Fruit fly (Drosophila melanogaster) whole organism, embryonic: ENCODE measurements around the gene Vha36-3.

Experiments used
- CG10366 ChIP-seq: fragments of 200-800 bp; sonication (Bioruptor generic); IDR thresholded peaks from 2 replicates; pipeline ENCODE4 v1.3.6; 2022; ENCODE audit warnings: missing biosample characterization, missing genetic modification characterization
- CG11456 ChIP-seq: fragments of 200-800 bp; sonication (Bioruptor generic); IDR thresholded peaks from 3 replicates; pipeline ENCODE4 v1.3.6; 2022; ENCODE audit warnings: missing biosample characterization, missing genetic modification characterization
- CG13123 ChIP-seq: fragments of 200-800 bp; sonication (Bioruptor generic); optimal IDR thresholded peaks from 2 replicates; lab custom pipeline; 2016; ENCODE audit warnings: missing biosample characterization, missing genetic modification characterization
- CG13287 ChIP-seq: fragments of 200-800 bp; sonication (Bioruptor generic); IDR thresholded peaks from 2 replicates; pipeline ENCODE4 v1.3.6; 2022; ENCODE audit warnings: missing biosample characterization, missing genetic modification characterization; ENCODE audit not compliant: partially characterized antibody
- CG14667 ChIP-seq: fragments of 200-800 bp; sonication (Bioruptor generic); IDR thresholded peaks from 2 replicates; pipeline ENCODE4 v1.3.6; 2022; ENCODE audit warnings: missing biosample characterization, missing genetic modification characterization
- CG15073 ChIP-seq: fragments of 200-800 bp; sonication (Bioruptor generic); optimal IDR thresholded peaks from 2 replicates; lab custom pipeline; 2016; ENCODE audit warnings: missing biosample characterization, missing genetic modification characterization
- CG15479 ChIP-seq: fragments of 200-800 bp; sonication (Bioruptor generic); optimal IDR thresholded peaks from 3 replicates; lab custom pipeline; 2019; ENCODE audit warnings: missing biosample characterization, mild to moderate bottlenecking, missing genetic modification characterization, moderate library complexity
- CG15696 ChIP-seq: fragments of 200-800 bp; sonication (Bioruptor generic); optimal IDR thresholded peaks from 2 replicates; lab custom pipeline; 2019; ENCODE audit warnings: missing biosample characterization, mild to moderate bottlenecking, missing genetic modification characterization, moderate library complexity
- CG4328 ChIP-seq: fragments of 200-800 bp; sonication (Bioruptor generic); optimal IDR thresholded peaks from 3 replicates; lab custom pipeline; 2017; ENCODE audit warnings: missing biosample characterization, missing genetic modification reagents, missing genetic modification characterization
- CG6254 ChIP-seq: fragments of 200-800 bp; sonication (Bioruptor generic); optimal IDR thresholded peaks from 3 replicates; lab custom pipeline; 2017; ENCODE audit warnings: mild to moderate bottlenecking, missing biosample characterization, missing genetic modification reagents, missing genetic modification characterization
- CG7372 ChIP-seq: fragments of 200-800 bp; sonication (Bioruptor generic); IDR thresholded peaks from 2 replicates; pipeline ENCODE4 v1.3.6; 2022; ENCODE audit warnings: missing biosample characterization, missing genetic modification characterization
- CG8281 ChIP-seq: fragments of 200-800 bp; sonication (Bioruptor generic); optimal IDR thresholded peaks from 2 replicates; lab custom pipeline; 2018; ENCODE audit warnings: missing biosample characterization, mild to moderate bottlenecking, missing genetic modification characterization, moderate library complexity
- D19A ChIP-seq: fragments of 200-800 bp; optimal IDR thresholded peaks from 3 replicates; lab custom pipeline; 2019; ENCODE audit warnings: missing biosample characterization, mild to moderate bottlenecking, missing genetic modification characterization, moderate library complexity
- Dll ChIP-seq: fragments of 200-800 bp; sonication (Bioruptor generic); IDR thresholded peaks from 4 replicates; pipeline ENCODE4 v1.3.6; 2022; ENCODE audit warnings: missing biosample characterization, missing genetic modification characterization; ENCODE audit not compliant: partially characterized antibody
- Dp ChIP-seq: fragments of 200-800 bp; sonication (Bioruptor generic); optimal IDR thresholded peaks from 2 replicates; lab custom pipeline; 2018; ENCODE audit warnings: missing biosample characterization, mild to moderate bottlenecking, missing genetic modification characterization, moderate library complexity
- Dref ChIP-seq: fragments of 200-800 bp; sonication (Bioruptor generic); IDR thresholded peaks from 2 replicates; pipeline ENCODE4 v1.3.6; 2022; ENCODE audit warnings: missing biosample characterization, missing genetic modification characterization
- Ets65A ChIP-seq: fragments of 200-800 bp; sonication (Bioruptor generic); peaks from one replicate; lab custom pipeline; 2016; ENCODE audit warnings: missing biosample characterization, missing genetic modification characterization
- Gsc ChIP-seq: fragments of 200-800 bp; sonication (Bioruptor generic); IDR thresholded peaks from 2 replicates; pipeline ENCODE4 v1.3.6; 2022; ENCODE audit warnings: missing biosample characterization, missing genetic modification characterization
- HLH54F ChIP-seq: fragments of 200-800 bp; sonication (Bioruptor generic); optimal IDR thresholded peaks from 3 replicates; lab custom pipeline; 2016; ENCODE audit warnings: missing biosample characterization, missing genetic modification characterization
- Hr39 ChIP-seq: fragments of >200 bp; optimal IDR thresholded peaks from 2 replicates; lab custom pipeline; 2017
- NC2β ChIP-seq: fragments of 200-800 bp; sonication (Bioruptor generic); optimal IDR thresholded peaks from 2 replicates; lab custom pipeline; 2016; ENCODE audit warnings: missing biosample characterization, missing genetic modification characterization
- Nf-YB ChIP-seq: fragments of 200-800 bp; sonication (Bioruptor generic); optimal IDR thresholded peaks from 3 replicates; lab custom pipeline; 2019; ENCODE audit warnings: missing biosample characterization, mild to moderate bottlenecking, missing genetic modification characterization, moderate library complexity
- Rfx ChIP-seq: fragments of 200-800 bp; sonication (Bioruptor generic); IDR thresholded peaks from 2 replicates; pipeline ENCODE4 v1.3.6; 2022; ENCODE audit warnings: missing biosample characterization, missing genetic modification characterization
- Sin3A ChIP-seq: fragments of >200 bp; optimal IDR thresholded peaks from 2 replicates; lab custom pipeline; 2018
- TFAM ChIP-seq: fragments of 200-800 bp; sonication (Bioruptor generic); optimal IDR thresholded peaks from 2 replicates; lab custom pipeline; 2017; ENCODE audit warnings: missing biosample characterization, missing genetic modification characterization, inconsistent platforms
- Usf ChIP-seq: fragments of 200-800 bp; sonication (Bioruptor generic); optimal IDR thresholded peaks from 2 replicates; lab custom pipeline; 2017; ENCODE audit warnings: missing genotype, missing biosample characterization, missing genetic modification characterization
- YL-1 ChIP-seq: fragments of 200-800 bp; sonication (Bioruptor generic); optimal IDR thresholded peaks from 3 replicates; lab custom pipeline; 2017; ENCODE audit warnings: missing biosample characterization, mild to moderate bottlenecking, missing genetic modification characterization
- bigmax ChIP-seq: fragments of 200-800 bp; sonication (Bioruptor generic); optimal IDR thresholded peaks from 2 replicates; lab custom pipeline; 2018; ENCODE audit warnings: missing biosample characterization, mild to moderate bottlenecking, missing genetic modification characterization
- cad ChIP-seq: fragments of >200 bp; optimal IDR thresholded peaks from 2 replicates; lab custom pipeline; 2017; ENCODE audit warnings: missing biosample characterization, missing genetic modification characterization
- cg ChIP-seq: fragments of 200-800 bp; sonication (Bioruptor generic); optimal IDR thresholded peaks from 3 replicates; lab custom pipeline; 2019; ENCODE audit warnings: missing biosample characterization, mild to moderate bottlenecking, missing genetic modification characterization, moderate library complexity
- chinmo ChIP-seq: fragments of 200-800 bp; sonication (Bioruptor generic); IDR thresholded peaks from 4 replicates; pipeline ENCODE4 v1.3.6; 2022; ENCODE audit warnings: missing biosample characterization, missing genetic modification characterization; ENCODE audit not compliant: partially characterized antibody
- corto ChIP-seq: fragments of 200-800 bp; sonication (Bioruptor generic); optimal IDR thresholded peaks from 2 replicates; lab custom pipeline; 2016; ENCODE audit warnings: missing biosample characterization, mild to moderate bottlenecking, missing genetic modification characterization, moderate library complexity
- dan ChIP-seq: fragments of 200-800 bp; sonication (Bioruptor generic); IDR thresholded peaks from 2 replicates; pipeline ENCODE4 v1.3.6; 2022; ENCODE audit warnings: missing biosample characterization, missing genetic modification characterization
- gem ChIP-seq: fragments of 200-800 bp; sonication (Bioruptor generic); optimal IDR thresholded peaks from 2 replicates; lab custom pipeline; 2019; ENCODE audit warnings: missing biosample characterization, mild to moderate bottlenecking, missing genetic modification characterization, moderate library complexity
- gsb-n ChIP-seq: fragments of 200-800 bp; sonication (Bioruptor generic); optimal IDR thresholded peaks from 3 replicates; lab custom pipeline; 2018; ENCODE audit warnings: missing biosample characterization, mild to moderate bottlenecking, missing genetic modification characterization
- jumu ChIP-seq: fragments of 200-800 bp; sonication (Bioruptor generic); optimal IDR thresholded peaks from 3 replicates; lab custom pipeline; 2016; ENCODE audit warnings: missing biosample characterization, missing genetic modification characterization
- lilli ChIP-seq: fragments of 200-800 bp; sonication (Bioruptor generic); optimal IDR thresholded peaks from 3 replicates; lab custom pipeline; 2016; ENCODE audit warnings: missing biosample characterization, missing genetic modification characterization
- lmd ChIP-seq: fragments of 200-800 bp; sonication (Bioruptor generic); IDR thresholded peaks from 2 replicates; pipeline ENCODE4 v1.3.6; 2022; ENCODE audit warnings: missing biosample characterization, missing genetic modification characterization
- mirr ChIP-seq: fragments of 200-800 bp; sonication (Bioruptor generic); optimal IDR thresholded peaks from 3 replicates; lab custom pipeline; 2018; ENCODE audit warnings: missing biosample characterization, mild to moderate bottlenecking, missing genetic modification characterization
- mld ChIP-seq: fragments of 200-800 bp; sonication (Bioruptor generic); IDR thresholded peaks from 3 replicates; pipeline ENCODE4 v1.3.6; 2022; ENCODE audit warnings: missing biosample characterization, missing genetic modification characterization; ENCODE audit not compliant: partially characterized antibody
- nerfin-2 ChIP-seq: fragments of 200-800 bp; sonication (Bioruptor generic); IDR thresholded peaks from 2 replicates; pipeline ENCODE4 v1.3.6; 2022; ENCODE audit warnings: missing biosample characterization, missing genetic modification characterization; ENCODE audit not compliant: partially characterized antibody
- onecut ChIP-seq: fragments of 200-800 bp; sonication (Bioruptor generic); IDR thresholded peaks from 2 replicates; pipeline ENCODE4 v1.3.6; 2022; ENCODE audit warnings: missing biosample characterization, missing genetic modification characterization
- pfk ChIP-seq: fragments of 200-800 bp; sonication (Bioruptor generic); optimal IDR thresholded peaks from 2 replicates; lab custom pipeline; 2018; ENCODE audit warnings: missing biosample characterization, mild to moderate bottlenecking, missing genetic modification characterization, moderate library complexity
- pita ChIP-seq: fragments of 200-800 bp; sonication (Bioruptor generic); optimal IDR thresholded peaks from 2 replicates; lab custom pipeline; 2017; ENCODE audit warnings: missing biosample characterization, mild to moderate bottlenecking, missing genetic modification characterization
- prd ChIP-seq, 3 experiments: fragments of >200 bp in 2 of 3; fragments of 200-800 bp in 1 of 3; sonication (Bioruptor generic) in 1 of 3; optimal IDR thresholded peaks in 2 of 3; IDR thresholded peaks in 1 of 3; 2 replicates in 2 of 3; 3 replicates in 1 of 3; pipeline versions ENCODE4 v1.3.6 to Lab custom; 2017 to 2022; ENCODE audit warnings: missing biosample characterization in 1 of 3, missing genetic modification characterization in 1 of 3
- psq ChIP-seq: fragments of 200-800 bp; sonication (Bioruptor generic); optimal IDR thresholded peaks from 2 replicates; lab custom pipeline; 2017; ENCODE audit warnings: missing biosample characterization, missing genetic modification characterization
- run ChIP-seq: fragments of 200-800 bp; sonication (Bioruptor generic); optimal IDR thresholded peaks from 3 replicates; lab custom pipeline; 2018; ENCODE audit warnings: missing biosample characterization, mild to moderate bottlenecking, missing genetic modification characterization
- stwl ChIP-seq: fragments of 200-800 bp; sonication (Bioruptor generic); optimal IDR thresholded peaks from 3 replicates; lab custom pipeline; 2018; ENCODE audit warnings: missing biosample characterization, mild to moderate bottlenecking, missing genetic modification characterization, moderate library complexity
- usp ChIP-seq: fragments of >200 bp; optimal IDR thresholded peaks from 2 replicates; lab custom pipeline; 2017; ENCODE audit warnings: missing biosample characterization, missing genetic modification characterization
- yki ChIP-seq: fragments of >200 bp; optimal IDR thresholded peaks from 3 replicates; lab custom pipeline; 2018
- zfh2 ChIP-seq: fragments of 200-800 bp; sonication (Bioruptor generic); optimal IDR thresholded peaks from 2 replicates; lab custom pipeline; 2016; ENCODE audit warnings: missing biosample characterization, missing genetic modification characterization

Gene Vha36-3

dm6 chrX:2603851-2604505 lies 23.6 kb upstream of the Vha36-3 start, which contains the start of the genes Klp3A and Zw10 (continued):
- TF ChIP-seq zfh2 (peak; percentile 30), chinmo (GFP tag; lab: Robert Waterston, UW) (no peak), TFAM (no peak), corto (GFP tag; lab: Kevin White, UChicago) (no peak), Dref (GFP tag; lab: Robert Waterston, UW) (peak; percentile 63), YL-1 (GFP tag; lab: Kevin White, UChicago) (no peak), CG15479 (GFP tag; lab: Kevin White, UChicago) (no peak), CG14667 (no peak), HLH54F (GFP tag; lab: Kevin White, UChicago) (peak; percentile 23), Sin3A (lab: Kevin White, UChicago) (peak; percentile 68), dan (no peak), lmd (GFP tag; lab: Robert Waterston, UW) (0 out of 2 replicates have a peak, but pooled peaks have one; percentile 7), cad (no peak), CG13287 (peak; percentile 69), Nf-YB (GFP tag; lab: Kevin White, UChicago) (no peak), jumu (peak; percentile 11), Dll (GFP tag; lab: Robert Waterston, UW) (peak; percentile 78), prd (optimal IDR thresholded peaks at IDR 0.05; lab: Kevin White, UChicago) (no peak), prd (GFP tag; IDR thresholded peaks at IDR 0.05; lab: Robert Waterston, UW) (peak; percentile 19; the same call in 1 of the 3 replicates), Ets65A (GFP tag; lab: Kevin White, UChicago) (peak; percentile 81), mirr (GFP tag; lab: Kevin White, UChicago) (no peak), psq (no peak), CG8281 (tag; lab: Kevin White, UChicago) (no peak), CG15073 (GFP tag; lab: Kevin White, UChicago) (no peak), stwl (peak; percentile 34)

- TF ChIP-seq Dp (GFP tag; lab: Kevin White, UChicago): no peak
- TF ChIP-seq CG6254: peak; percentile 51
- peak; percentile 78 for TF ChIP-seq D19A (tag; lab: Kevin White, UChicago)
- peak; percentile 98 for TF ChIP-seq CG11456 (GFP tag; lab: Robert Waterston, UW)
- TF ChIP-seq Hr39 (lab: Kevin White, UChicago): no peak
- peak; percentile 73 for TF ChIP-seq NC2β
- TF ChIP-seq nerfin-2 (GFP tag; lab: Robert Waterston, UW): no peak
- TF ChIP-seq cad: no peak
- peak; percentile 87 for TF ChIP-seq gem (tag; lab: Kevin White, UChicago)
- peak; percentile 80 for TF ChIP-seq onecut (GFP tag; lab: Robert Waterston, UW)
- no peak for TF ChIP-seq usp
- peak; percentile 42 for TF ChIP-seq CG4328 (GFP tag; lab: Kevin White, UChicago)
- peak; percentile 80 for TF ChIP-seq CG13123 (GFP tag; lab: Kevin White, UChicago)
- TF ChIP-seq yki: no peak
- peak; percentile 98 for TF ChIP-seq Rfx (GFP tag; lab: Robert Waterston, UW)
- TF ChIP-seq pfk: no peak
- peak; percentile 96 for TF ChIP-seq lilli
- TF ChIP-seq run: peak; percentile 66
- TF ChIP-seq mld (GFP tag; lab: Robert Waterston, UW): no peak
- no peak for TF ChIP-seq cg
- peak; percentile 91 for TF ChIP-seq CG7372 (GFP tag; lab: Robert Waterston, UW)
- no peak for TF ChIP-seq bigmax
- TF ChIP-seq Gsc (GFP tag; lab: Robert Waterston, UW): peak; percentile 85
- TF ChIP-seq pita (GFP tag; lab: Kevin White, UChicago): no peak
- peak; percentile 29 for TF ChIP-seq gsb-n (tag; lab: Kevin White, UChicago)
- TF ChIP-seq stwl: no peak
- peak; percentile 82 for TF ChIP-seq Usf
- TF ChIP-seq CG15696: peak; percentile 69
- TF ChIP-seq CG10366 (GFP tag; lab: Robert Waterston, UW): peak; percentile 93
These were observed 13.4 kb upstream of the Vha36-3 start for dm6 chrX:2593753-2594096.
